Worm (Caenorhabditis elegans) whole organism, L4/young adult: ENCODE data around the gene pph-4.1.

Experiments
- W03F9.2 ChIP-seq: fragments of 150-350 bp; optimal IDR thresholded peaks from 2 replicates; lab custom pipeline; 2014; ENCODE audit warnings: missing biosample characterization, missing genetic modification characterization
- dao-5 ChIP-seq: sonication (generic microtip); optimal IDR thresholded peaks from 2 replicates; lab custom pipeline; 2016; ENCODE audit warnings: missing genotype, missing genetic modification characterization, moderate library complexity, missing compliant biosample characterization

DNA sequence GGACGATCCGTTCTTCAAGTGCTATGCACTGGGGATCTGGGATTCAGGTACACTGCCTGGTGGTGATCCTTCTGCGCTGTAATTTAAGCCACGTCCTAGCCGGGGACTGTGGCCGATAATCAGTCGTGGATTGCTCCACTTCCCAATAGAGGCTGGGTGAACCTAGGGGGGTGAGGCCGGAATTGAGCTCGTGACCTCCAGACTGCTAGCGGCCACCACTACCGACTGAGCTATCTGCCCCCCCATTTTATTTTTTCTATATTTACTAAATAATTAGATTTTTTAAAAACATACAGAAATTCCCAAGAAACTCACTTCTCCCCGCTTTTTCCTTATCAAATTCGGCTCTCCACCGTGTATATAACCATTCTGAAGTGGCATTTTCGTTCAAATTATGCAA, 53.8 kb downstream of the pph-4.1 start:
- no peak for TF ChIP-seq dao-5 (tag; lab: Kevin White, UChicago)
- no peak for TF ChIP-seq W03F9.2
